Fruit fly (Drosophila melanogaster): ENCODE results near the gene CG10562.
A peak's percentile ranks its signal among the peaks of the same experiment; 100 is the strongest.

Gene CG10562

dm6 chr3R:25322657-25323056 lies at the start of gene CG10562:
TSS of gene CG10562 (minus strand) at chr3R:25322757.
- TF ChIP-seq CTCF (optimal IDR thresholded peaks at IDR 0.05) (no peak), CG8478 (optimal IDR thresholded peaks at IDR 0.05) (no peak)

dm6 chr3R:25357985-25358384 lies 35.4 kb upstream of the CG10562 start, which contains the start of gene ND-49L:
TSS of gene ND-49L (plus strand) at chr3R:25358285.
- TF ChIP-seq CG8478 (optimal IDR thresholded peaks at IDR 0.05) (no peak), CTCF (optimal IDR thresholded peaks at IDR 0.05) (no peak)

dm6 chr3R:25346899-25347298 lies 24.3 kb upstream of the CG10562 start, which contains the start of gene tobi:
TSS of gene tobi (minus strand) at chr3R:25346921.
- TF ChIP-seq CTCF (optimal IDR thresholded peaks at IDR 0.05) (no peak), CG8478 (optimal IDR thresholded peaks at IDR 0.05) (no peak)

- no peak for TF ChIP-seq CG8478 (optimal IDR thresholded peaks at IDR 0.05)
- no peak for TF ChIP-seq CTCF (optimal IDR thresholded peaks at IDR 0.05)
Observed at dm6 chr3R:25339952-25340351, 17.4 kb upstream of the CG10562 start, which contains the start of gene rha. TSS of gene rha (plus strand) at chr3R:25340252.

dm6 chr3R:25335065-25335464 lies 12.5 kb upstream of the CG10562 start, which contains the start of the genes CG10669 and CG11902:
TSS of gene CG10669 (minus strand) at chr3R:25335243.
TSS of gene CG11902 (plus strand) at chr3R:25335257.
- TF ChIP-seq CTCF (optimal IDR thresholded peaks at IDR 0.05) (no peak), CG8478 (optimal IDR thresholded peaks at IDR 0.05) (no peak)

- TF ChIP-seq CG8478 (optimal IDR thresholded peaks at IDR 0.05) = no peak
- TF ChIP-seq CTCF (optimal IDR thresholded peaks at IDR 0.05) = no peak
Observed at dm6 chr3R:25331103-25331502, 8.5 kb upstream of the CG10562 start, which contains the start of gene CHKov2. TSS of gene CHKov2 (minus strand) at chr3R:25331203.

- TF ChIP-seq CTCF (optimal IDR thresholded peaks at IDR 0.05) (no peak), CG8478 (optimal IDR thresholded peaks at IDR 0.05) (no peak)
Observed at dm6 chr3R:25329079-25329478, 6.5 kb upstream of the CG10562 start, which contains the start of gene CHKov1. TSS of gene CHKov1 (minus strand) at chr3R:25329316.

dm6 chr3R:25321681-25322080 lies 876 bp downstream of the CG10562 start:
- TF ChIP-seq CTCF (optimal IDR thresholded peaks at IDR 0.05) = no peak
- TF ChIP-seq CG8478 (optimal IDR thresholded peaks at IDR 0.05) = no peak

- TF ChIP-seq CTCF (optimal IDR thresholded peaks at IDR 0.05) = no peak
- TF ChIP-seq CG8478 (optimal IDR thresholded peaks at IDR 0.05) = no peak
Observed at dm6 chr3R:25320898-25321297, 1.7 kb downstream of the CG10562 start.

- no peak for TF ChIP-seq CG8478 (optimal IDR thresholded peaks at IDR 0.05)
- TF ChIP-seq CTCF (optimal IDR thresholded peaks at IDR 0.05) = no peak
Observed at dm6 chr3R:25320051-25320705, 2.4 kb downstream of the CG10562 start, which contains the start of gene CG10560. TSS of gene CG10560 (minus strand) at chr3R:25320101.

dm6 chr3R:25318011-25318410 lies 4.5 kb downstream of the CG10562 start, which contains the start of gene CG10553:
TSS of gene CG10553 (minus strand) at chr3R:25318111.
- TF ChIP-seq CG8478 (optimal IDR thresholded peaks at IDR 0.05) (no peak), CTCF (optimal IDR thresholded peaks at IDR 0.05) (no peak)

- TF ChIP-seq CTCF (optimal IDR thresholded peaks at IDR 0.05) = no peak
- no peak for TF ChIP-seq CG8478 (optimal IDR thresholded peaks at IDR 0.05)
Observed at dm6 chr3R:25316016-25316415, 6.5 kb downstream of the CG10562 start, which contains the start of gene CG10559. TSS of gene CG10559 (minus strand) at chr3R:25316116.

- TF ChIP-seq CTCF (optimal IDR thresholded peaks at IDR 0.05) (no peak), CG8478 (optimal IDR thresholded peaks at IDR 0.05) (no peak)
Observed at dm6 chr3R:25313771-25314170, 8.8 kb downstream of the CG10562 start, which contains the start of gene CG31087. TSS of gene CG31087 (minus strand) at chr3R:25313833.

- TF ChIP-seq CTCF (optimal IDR thresholded peaks at IDR 0.05) (peak; percentile 69 to 78), CG8478 (optimal IDR thresholded peaks at IDR 0.05) (no peak)
Observed at dm6 chr3R:25312583-25312982, 10.0 kb downstream of the CG10562 start.

- TF ChIP-seq CG8478 (optimal IDR thresholded peaks at IDR 0.05) (no peak), CTCF (optimal IDR thresholded peaks at IDR 0.05) (no peak)
Observed at dm6 chr3R:25310843-25311242, 11.7 kb downstream of the CG10562 start, which contains the start of gene CG31099. TSS of gene CG31099 (minus strand) at chr3R:25310943.

dm6 chr3R:25309175-25309574 lies 13.4 kb downstream of the CG10562 start:
- TF ChIP-seq CG8478 (optimal IDR thresholded peaks at IDR 0.05) = no peak
- no peak for TF ChIP-seq CTCF (optimal IDR thresholded peaks at IDR 0.05)
